Worm (Caenorhabditis elegans): ENCODE results near the gene C06C6.7.

Gene C06C6.7

DNA sequence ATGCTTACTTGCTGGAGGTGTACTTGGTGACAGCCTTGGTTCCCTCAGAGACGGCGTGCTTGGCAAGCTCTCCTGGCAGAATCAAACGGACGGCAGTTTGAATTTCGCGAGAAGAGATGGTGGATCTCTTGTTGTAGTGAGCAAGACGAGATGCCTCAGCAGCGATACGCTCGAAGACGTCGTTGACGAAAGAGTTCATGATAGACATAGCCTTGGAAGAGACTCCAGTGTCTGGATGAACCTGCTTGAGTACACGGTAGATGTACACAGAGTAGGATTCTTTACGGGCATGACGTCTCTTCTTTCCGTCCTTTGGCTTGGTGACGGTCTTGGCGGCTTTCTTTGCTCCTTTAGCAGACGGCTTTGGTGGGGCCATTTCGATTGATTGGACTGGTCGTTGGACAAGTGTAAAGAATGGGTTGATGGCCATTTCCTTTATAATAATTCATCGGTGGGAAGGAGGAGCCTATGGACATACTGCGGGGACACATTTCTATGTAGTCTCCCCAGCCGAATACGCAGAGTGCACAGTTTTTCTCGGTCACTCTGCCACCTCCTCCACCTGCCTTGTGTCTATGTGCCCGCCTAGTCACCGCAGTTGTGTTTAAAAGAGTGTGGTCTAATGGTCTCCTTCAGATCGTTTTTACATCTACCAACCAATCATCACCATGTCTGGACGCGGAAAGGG is 48.3 kb downstream of the C06C6.7 start, which contains the start of the genes his-4 and his-3:
Gene his-4, minus strand, starts transcription at position 376 of the 688 bp plus-strand sequence.
Gene his-3, plus strand, starts transcription at position 669 of the 688 bp plus-strand sequence.
- TF ChIP-seq ztf-16 (tag; optimal IDR thresholded peaks at IDR 0.05) (peak; percentile 17), nfya-1 (tag; optimal IDR thresholded peaks at IDR 0.05) (peak; percentile 36), ref-2 (tag; optimal IDR thresholded peaks at IDR 0.05) (peak; percentile 66), ceh-31 (tag; optimal IDR thresholded peaks at IDR 0.05) (peak; percentile 63), ceh-34 (tag; optimal IDR thresholded peaks at IDR 0.05) (peak; percentile 38), dve-1 (tag; optimal IDR thresholded peaks at IDR 0.05) (peak; percentile 37), elt-2 (tag; optimal IDR thresholded peaks at IDR 0.05) (peak; percentile 24), tbx-7 (tag; optimal IDR thresholded peaks at IDR 0.05) (peak; percentile 11), tbx-2 (tag; optimal IDR thresholded peaks at IDR 0.05) (peak; percentile 60)

ce11 chrV:16041412-16041811 is 49.5 kb downstream of the C06C6.7 start:
- no peak for TF ChIP-seq mec-3 (tag; optimal IDR thresholded peaks at IDR 0.05; ENCODE audit: borderline replicate concordance)
- no peak for TF ChIP-seq ceh-18 (tag; optimal IDR thresholded peaks at IDR 0.05)
- no peak for TF ChIP-seq ref-2 (tag; optimal IDR thresholded peaks at IDR 0.05)
- TF ChIP-seq ahr-1 (tag; optimal IDR thresholded peaks at IDR 0.05), result no peak
- TF ChIP-seq pha-4 (tag; optimal IDR thresholded peaks at IDR 0.05), result no peak
- no peak for TF ChIP-seq zip-5 (tag; optimal IDR thresholded peaks at IDR 0.05)
- no peak for TF ChIP-seq rnt-1 (tag; optimal IDR thresholded peaks at IDR 0.05)
- TF ChIP-seq gmeb-2 (tag; optimal IDR thresholded peaks at IDR 0.05), result no peak
- no peak for TF ChIP-seq unc-55 (GFP tag; optimal IDR thresholded peaks at IDR 0.05)
- no peak for TF ChIP-seq ceh-31 (tag; optimal IDR thresholded peaks at IDR 0.05)
- no peak for TF ChIP-seq T23F11.4 (GFP tag; optimal IDR thresholded peaks at IDR 0.05)
- TF ChIP-seq pag-3 (tag; optimal IDR thresholded peaks at IDR 0.05; ENCODE audit: borderline replicate concordance), result no peak

DNA sequence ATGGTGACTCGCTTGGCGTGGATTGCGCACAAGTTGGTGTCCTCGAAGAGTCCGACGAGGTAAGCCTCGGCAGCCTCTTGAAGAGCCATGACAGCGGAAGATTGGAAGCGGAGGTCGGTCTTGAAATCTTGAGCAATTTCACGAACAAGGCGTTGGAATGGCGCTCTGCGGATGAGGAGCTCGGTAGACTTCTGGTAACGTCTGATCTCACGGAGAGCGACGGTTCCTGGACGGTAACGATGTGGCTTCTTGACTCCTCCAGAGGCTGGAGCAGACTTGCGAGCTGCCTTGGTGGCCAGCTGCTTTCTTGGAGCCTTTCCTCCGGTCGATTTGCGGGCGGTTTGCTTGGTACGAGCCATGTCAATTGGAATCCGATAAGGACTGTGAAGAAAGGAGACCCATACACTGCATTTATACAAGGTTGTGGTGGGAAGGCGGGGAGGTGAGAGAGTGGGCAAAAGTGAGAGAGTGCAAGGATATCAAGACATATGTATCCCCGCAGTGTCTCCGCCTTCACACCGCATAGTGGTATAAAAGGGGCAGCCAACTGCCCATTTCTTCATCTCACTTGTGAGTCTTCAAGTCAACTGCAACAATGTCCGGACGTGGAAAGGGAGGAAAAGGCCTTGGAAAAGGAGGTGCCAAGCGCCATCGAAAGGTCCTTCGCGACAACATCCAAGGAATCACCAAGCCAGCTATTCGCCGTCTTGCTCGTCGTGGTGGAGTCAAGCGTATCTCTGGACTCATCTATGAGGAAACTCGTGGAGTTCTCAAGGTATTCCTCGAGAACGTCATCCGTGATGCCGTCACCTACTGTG is 50.2 kb downstream of the C06C6.7 start, which contains the start of the genes his-2 and his-1:
Gene his-2, minus strand, starts transcription at position 359 of the 818 bp plus-strand sequence.
Gene his-1, plus strand, starts transcription at position 596 of the 818 bp plus-strand sequence.
- TF ChIP-seq ama-1 (optimal IDR thresholded peaks at IDR 0.05), result peak; percentile 73
- peak; percentile 22 for TF ChIP-seq ref-2 (tag; optimal IDR thresholded peaks at IDR 0.05)

DNA sequence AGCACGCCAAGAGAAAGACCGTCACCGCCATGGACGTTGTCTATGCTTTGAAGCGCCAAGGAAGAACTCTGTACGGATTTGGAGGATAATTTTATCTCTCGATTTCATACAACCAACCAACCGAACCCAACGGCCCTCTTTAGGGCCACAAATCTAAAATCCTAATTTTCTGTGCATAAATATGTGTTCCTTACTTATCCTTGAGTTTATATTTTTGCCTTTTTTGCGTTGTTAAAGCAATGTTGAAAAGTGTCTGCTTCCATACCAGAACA is 50.7 kb downstream of the C06C6.7 start:
- TF ChIP-seq nhr-232 (tag; optimal IDR thresholded peaks at IDR 0.05) (no peak), dmd-4 (tag; optimal IDR thresholded peaks at IDR 0.05; ENCODE audit: borderline replicate concordance) (no peak), pax-1 (tag; optimal IDR thresholded peaks at IDR 0.05) (no peak), ceh-45 (GFP tag; IDR thresholded peaks at IDR 0.05) (no peak), tbx-7 (tag; optimal IDR thresholded peaks at IDR 0.05) (no peak), ahr-1 (tag; optimal IDR thresholded peaks at IDR 0.05) (no peak), ttx-3 (tag; optimal IDR thresholded peaks at IDR 0.05) (no peak), eyg-1 (tag; optimal IDR thresholded peaks at IDR 0.05) (no peak), ceh-24 (tag; optimal IDR thresholded peaks at IDR 0.05) (no peak), npax-4 (tag; optimal IDR thresholded peaks at IDR 0.05) (no peak), ceh-14 (tag; optimal IDR thresholded peaks at IDR 0.05) (no peak), hlh-13 (GFP tag; optimal IDR thresholded peaks at IDR 0.05) (no peak)

ce11 chrV:16043686-16044085 is 51.7 kb downstream of the C06C6.7 start:
- TF ChIP-seq madf-2 (tag; optimal IDR thresholded peaks at IDR 0.05) (no peak), ref-2 (tag; optimal IDR thresholded peaks at IDR 0.05) (no peak), fkh-6 (tag; optimal IDR thresholded peaks at IDR 0.05) (no peak), pha-4 (tag; optimal IDR thresholded peaks at IDR 0.05) (no peak), ceh-30 (tag; optimal IDR thresholded peaks at IDR 0.05) (no peak), F13H6.1 (tag; optimal IDR thresholded peaks at IDR 0.05) (no peak), pqm-1 (tag; optimal IDR thresholded peaks at IDR 0.05) (no peak), ceh-14 (tag; optimal IDR thresholded peaks at IDR 0.05) (no peak)

Measured in whole organism, late embryonic.